Fruit fly (Drosophila melanogaster) whole organism: ENCODE data around the gene Lcp65Ab2.

Source experiments
- CG8478 ChIP-seq: fragments of >200 bp; optimal IDR thresholded peaks from 2 replicates; lab custom pipeline; 2018; ENCODE audit warnings: inconsistent platforms
- Dll ChIP-seq: fragments of >200 bp; optimal IDR thresholded peaks from 2 replicates; lab custom pipeline; 2017
- EcR ChIP-seq, 2 experiments: fragments of >200 bp; optimal IDR thresholded peaks; 2 replicates each; lab custom pipeline; 2017; ENCODE audit warnings: missing biosample characterization in 2 of 2, missing genetic modification characterization in 2 of 2, missing genetic modification reagents in 2 of 2
- pan ChIP-seq: fragments of >200 bp; optimal IDR thresholded peaks from 2 replicates; lab custom pipeline; 2017
- psq ChIP-seq: fragments of >200 bp; optimal IDR thresholded peaks from 2 replicates; lab custom pipeline; 2017
- usp ChIP-seq: fragments of >200 bp; optimal IDR thresholded peaks from 2 replicates; lab custom pipeline; 2017; ENCODE audit warnings: missing biosample characterization, missing genetic modification characterization, mixed read lengths

dm6 chr3L:6154951-6155394 lies 8.5 kb downstream of the Lcp65Ab2 start:
- TF ChIP-seq Dll (no peak), EcR (GFP tag; optimal IDR thresholded peaks at IDR 0.05; lab: Kevin White, UChicago) (no peak), pan (lab: Kevin White, UChicago) (no peak), CG8478 (no peak), psq (lab: Kevin White, UChicago) (no peak), usp (GFP tag; lab: Kevin White, UChicago) (no peak)
